Fruit fly (Drosophila melanogaster) Kc167 (cell line): Measurements from ENCODE around the gene CG11158.

Source experiments
- Myc ChIP-seq: fragments of >200 bp; optimal IDR thresholded peaks from 2 replicates; lab custom pipeline; 2017; ENCODE audit warnings: missing external identifiers
- Sin3A ChIP-seq: fragments of >200 bp; optimal IDR thresholded peaks from 2 replicates; lab custom pipeline; 2018; ENCODE audit warnings: missing external identifiers
- h ChIP-seq: fragments of >200 bp; optimal IDR thresholded peaks from 3 replicates; lab custom pipeline; 2018; ENCODE audit warnings: missing external identifiers
- insv ChIP-seq: fragments of >200 bp; optimal IDR thresholded peaks from 3 replicates; lab custom pipeline; 2018; ENCODE audit warnings: missing external identifiers
- psq ChIP-seq: fragments of >200 bp; optimal IDR thresholded peaks from 2 replicates; lab custom pipeline; 2017; ENCODE audit warnings: missing external identifiers
- ttk ChIP-seq: sonication (Bioruptor generic); optimal IDR thresholded peaks from 2 replicates; lab custom pipeline; 2017; ENCODE audit warnings: missing external identifiers

The CG11158 gene

DNA sequence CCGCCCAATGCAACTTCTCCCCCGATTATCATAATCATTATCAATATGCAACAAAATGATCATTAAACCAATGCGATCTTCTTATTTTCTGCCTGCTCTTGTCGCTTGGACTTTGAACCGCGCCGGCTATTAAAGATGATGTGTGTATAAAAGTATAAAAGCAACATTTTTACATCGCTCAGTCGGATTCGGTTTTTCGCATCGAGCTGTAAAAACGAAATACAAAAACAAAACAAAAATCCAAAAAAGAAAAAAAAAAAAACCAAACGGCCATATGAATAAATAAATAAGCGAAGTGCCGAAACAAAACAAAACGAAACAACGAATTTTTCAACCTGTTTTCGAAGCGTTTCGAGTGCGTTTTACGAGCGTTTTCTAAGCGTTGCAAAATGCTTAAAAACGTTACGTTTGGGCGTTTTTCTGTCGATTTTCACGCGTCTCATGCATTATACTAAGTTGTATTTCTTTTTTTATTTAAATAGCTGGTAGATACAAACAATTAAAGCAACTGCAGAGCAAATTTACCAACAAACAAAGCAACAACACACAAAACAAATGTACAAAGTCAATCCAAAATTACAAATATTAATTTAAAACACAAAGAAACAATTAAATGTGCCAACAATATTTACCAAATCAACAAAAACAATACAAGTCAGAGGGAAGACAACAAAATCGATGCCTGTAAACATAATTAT lies 37.9 kb upstream of the CG11158 start:
- no peak for TF ChIP-seq Sin3A
- no peak for TF ChIP-seq h (lab: Kevin White, UChicago)
- no peak for TF ChIP-seq Myc (lab: Kevin White, UChicago)
- no peak for TF ChIP-seq insv (lab: Kevin White, UChicago)
- no peak for TF ChIP-seq ttk (lab: Kevin White, UChicago)
- TF ChIP-seq psq (lab: Kevin White, UChicago): no peak

DNA sequence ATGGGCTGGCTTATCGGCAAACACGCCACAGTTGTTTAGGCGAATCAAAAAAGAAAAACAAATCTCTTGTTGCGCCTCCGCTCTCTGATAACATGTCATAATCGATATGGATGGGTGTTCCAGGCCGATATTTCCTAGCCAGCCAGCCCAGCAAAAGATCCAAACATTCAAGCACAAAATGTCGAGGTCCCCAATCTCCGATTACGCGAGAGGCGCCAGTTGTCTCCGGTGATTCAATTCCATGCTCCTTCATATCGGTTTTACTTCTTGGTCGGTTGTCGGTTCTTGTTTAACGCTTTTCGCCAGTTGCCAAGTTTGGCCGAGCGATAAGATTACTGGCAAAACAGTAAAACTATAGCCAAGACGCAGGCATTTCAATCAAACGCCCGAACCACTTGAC lies 36.6 kb upstream of the CG11158 start:
- TF ChIP-seq Myc (lab: Kevin White, UChicago): no peak
- TF ChIP-seq insv (lab: Kevin White, UChicago): no peak
- TF ChIP-seq h (lab: Kevin White, UChicago): no peak
- TF ChIP-seq Sin3A: no peak
- no peak for TF ChIP-seq psq (lab: Kevin White, UChicago)
- TF ChIP-seq ttk (lab: Kevin White, UChicago): no peak

- TF ChIP-seq ttk (lab: Kevin White, UChicago) (no peak), Sin3A (no peak), psq (lab: Kevin White, UChicago) (no peak), Myc (lab: Kevin White, UChicago) (no peak), h (lab: Kevin White, UChicago) (no peak), insv (lab: Kevin White, UChicago) (no peak)
Measured at dm6 chrX:13648819-13649218, 33.9 kb upstream of the CG11158 start.

dm6 chrX:13649801-13650200 lies 33.0 kb upstream of the CG11158 start:
- TF ChIP-seq h (lab: Kevin White, UChicago) (no peak), insv (lab: Kevin White, UChicago) (no peak), ttk (lab: Kevin White, UChicago) (no peak), psq (lab: Kevin White, UChicago) (no peak), Sin3A (no peak), Myc (lab: Kevin White, UChicago) (no peak)

- TF ChIP-seq psq (lab: Kevin White, UChicago) (no peak), Myc (lab: Kevin White, UChicago) (no peak), h (lab: Kevin White, UChicago) (no peak), insv (lab: Kevin White, UChicago) (no peak), ttk (lab: Kevin White, UChicago) (no peak)
Measured at dm6 chrX:13651170-13651569, 31.6 kb upstream of the CG11158 start.

- TF ChIP-seq insv (lab: Kevin White, UChicago): no peak
- no peak for TF ChIP-seq Myc (lab: Kevin White, UChicago)
- no peak for TF ChIP-seq psq (lab: Kevin White, UChicago)
- TF ChIP-seq h (lab: Kevin White, UChicago): no peak
- no peak for TF ChIP-seq Sin3A
- no peak for TF ChIP-seq ttk (lab: Kevin White, UChicago)
Measured at dm6 chrX:13667656-13668055, 15.1 kb upstream of the CG11158 start, which contains the start of the genes DNAlig4 and CG11164. Gene DNAlig4, minus strand, starts transcription at chrX:13667811. Gene CG11164, plus strand, starts transcription at chrX:13668014.

- TF ChIP-seq ttk (lab: Kevin White, UChicago) (no peak), Sin3A (no peak), insv (lab: Kevin White, UChicago) (no peak)
Measured at dm6 chrX:13669366-13669765, 13.4 kb upstream of the CG11158 start, which contains the start of gene CG15760. Gene CG15760, plus strand, starts transcription at chrX:13669699.

dm6 chrX:13670329-13670847 lies 12.4 kb upstream of the CG11158 start:
- no peak for TF ChIP-seq Sin3A
- TF ChIP-seq ttk (lab: Kevin White, UChicago): no peak
- TF ChIP-seq psq (lab: Kevin White, UChicago): no peak
- TF ChIP-seq Myc (lab: Kevin White, UChicago): no peak
- TF ChIP-seq h (lab: Kevin White, UChicago): no peak
- no peak for TF ChIP-seq insv (lab: Kevin White, UChicago)

DNA sequence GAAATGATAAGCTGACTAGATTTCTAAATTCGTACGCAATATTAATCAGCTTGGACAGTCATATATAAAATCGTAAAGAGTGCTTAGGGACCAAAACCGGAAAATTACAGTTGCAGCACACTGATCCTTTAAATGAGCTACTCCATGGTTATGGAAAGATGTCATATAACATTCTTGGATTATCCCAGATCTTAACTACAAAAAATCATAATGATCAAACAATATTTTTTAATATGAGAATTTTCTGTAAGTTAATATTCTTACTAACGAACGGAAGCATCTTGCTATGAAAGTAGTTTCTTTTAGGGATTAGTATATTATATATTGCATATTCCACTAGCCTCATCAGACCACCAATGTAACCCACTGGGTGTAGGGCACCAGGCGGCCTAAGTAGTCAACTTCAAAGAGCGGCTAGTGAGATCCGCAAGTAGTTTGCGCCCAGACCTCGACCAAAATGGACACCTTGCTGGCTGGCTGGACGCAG lies 6.3 kb upstream of the CG11158 start, which contains the start of gene CG11162:
CG11162 (plus strand) TSS at position 437 of the 487 bp plus-strand sequence.
- TF ChIP-seq Myc (lab: Kevin White, UChicago): no peak
- no peak for TF ChIP-seq ttk (lab: Kevin White, UChicago)
- no peak for TF ChIP-seq Sin3A
- no peak for TF ChIP-seq psq (lab: Kevin White, UChicago)
- no peak for TF ChIP-seq h (lab: Kevin White, UChicago)
- no peak for TF ChIP-seq insv (lab: Kevin White, UChicago)

DNA sequence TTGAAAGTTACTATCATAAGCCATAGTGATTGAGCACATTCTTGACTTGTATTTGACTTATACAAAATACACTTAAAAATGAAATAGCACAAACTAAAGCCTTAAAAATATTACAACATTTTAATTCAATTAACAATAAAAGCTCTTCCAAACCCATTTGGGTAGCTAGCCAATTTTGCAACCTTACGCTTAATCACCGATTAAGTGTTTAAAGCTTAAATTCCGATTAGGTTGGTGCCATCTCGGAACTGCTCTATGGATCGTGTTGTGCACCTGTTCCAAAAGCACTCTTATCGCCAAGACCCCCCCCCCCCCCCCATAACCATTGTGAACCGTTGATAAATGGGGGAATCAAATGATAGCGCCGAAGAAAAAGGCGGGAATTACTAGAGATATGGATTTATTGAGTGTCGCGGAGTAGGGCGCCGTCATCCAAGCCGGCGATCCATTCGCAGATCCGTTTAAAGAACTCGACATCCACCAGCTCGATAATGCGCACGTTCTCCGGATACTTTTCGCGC lies 4.7 kb upstream of the CG11158 start:
- TF ChIP-seq Myc (lab: Kevin White, UChicago) (no peak), insv (lab: Kevin White, UChicago) (no peak), psq (lab: Kevin White, UChicago) (no peak), h (lab: Kevin White, UChicago) (no peak), ttk (lab: Kevin White, UChicago) (no peak), Sin3A (no peak)

DNA sequence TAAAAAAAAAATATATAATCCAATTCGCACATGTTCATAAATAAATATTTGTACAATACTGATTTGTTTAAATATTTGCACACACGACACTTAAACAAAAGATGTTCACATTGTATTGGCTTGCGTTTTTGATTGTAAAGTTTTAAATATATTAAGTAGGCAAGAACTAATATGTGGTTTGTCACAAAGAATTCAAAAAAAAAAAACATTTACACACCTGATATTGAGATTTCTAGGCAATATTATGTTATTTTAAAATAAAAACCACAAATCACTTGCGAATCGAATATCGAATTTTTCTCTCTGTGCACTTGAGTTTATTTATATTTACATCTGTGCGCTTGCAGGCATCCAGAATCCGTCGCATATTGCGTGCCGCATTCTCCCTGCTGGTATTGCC lies 3.2 kb upstream of the CG11158 start:
- no peak for TF ChIP-seq Myc (lab: Kevin White, UChicago)
- no peak for TF ChIP-seq psq (lab: Kevin White, UChicago)
- no peak for TF ChIP-seq h (lab: Kevin White, UChicago)
- TF ChIP-seq ttk (lab: Kevin White, UChicago): no peak
- TF ChIP-seq Sin3A: no peak
- no peak for TF ChIP-seq insv (lab: Kevin White, UChicago)
